Fruit fly (Drosophila melanogaster): ENCODE data around the gene UQCR-11.

Gene UQCR-11

dm6 chr3L:25120499-25121101 lies at the start of gene UQCR-11:
TSS of gene UQCR-11 (plus strand) at chr3L:25120709.
- TF ChIP-seq CG15336 (GFP tag; IDR thresholded peaks at IDR 0.05) (no peak), dsx (GFP tag; optimal IDR thresholded peaks at IDR 0.05; ENCODE audit: poor library complexity, severe bottlenecking) (peak; percentile 37), dac (GFP tag; optimal IDR thresholded peaks at IDR 0.05) (no peak), svp (GFP tag) (peak; percentile 65), salr (GFP tag; optimal IDR thresholded peaks at IDR 0.05) (peak in 1 of 2 experiments; percentile 33), Lpt (GFP tag; optimal IDR thresholded peaks at IDR 0.05) (no peak), pdm3 (GFP tag; optimal IDR thresholded peaks at IDR 0.05) (peak; percentile 3), vri (GFP tag; optimal IDR thresholded peaks at IDR 0.05) (no peak), Hr39 (GFP tag; optimal IDR thresholded peaks at IDR 0.05) (peak; percentile 31), CG7368 (GFP tag; optimal IDR thresholded peaks at IDR 0.05) (no peak), Eip93F (GFP tag; optimal IDR thresholded peaks at IDR 0.05) (no peak), CG31627 (GFP tag; optimal IDR thresholded peaks at IDR 0.05) (peak; percentile 25), CG32006 (GFP tag; optimal IDR thresholded peaks at IDR 0.05) (no peak), Ets21C (GFP tag; optimal IDR thresholded peaks at IDR 0.05) (no peak), cyc (GFP tag; optimal IDR thresholded peaks at IDR 0.05) (peak; percentile 27), Eip75B (GFP tag; optimal IDR thresholded peaks at IDR 0.05) (no peak), lz (GFP tag; optimal IDR thresholded peaks at IDR 0.05) (no peak), CG3032 (tag; optimal IDR thresholded peaks at IDR 0.05) (no peak), topi (GFP tag; optimal IDR thresholded peaks at IDR 0.05) (peak; percentile 8)

dm6 chr3L:25107294-25107693 lies 13.2 kb upstream of the UQCR-11 start, which contains the start of gene Set1:
TSS of gene Set1 (plus strand) at chr3L:25107594.
- no peak for TF ChIP-seq CG8632 (GFP tag; optimal IDR thresholded peaks at IDR 0.05)
- TF ChIP-seq Sox102F (GFP tag; optimal IDR thresholded peaks at IDR 0.05): no peak
- TF ChIP-seq CG10631 (GFP tag; optimal IDR thresholded peaks at IDR 0.05): no peak
- TF ChIP-seq Eip75B (GFP tag; optimal IDR thresholded peaks at IDR 0.05): no peak
- TF ChIP-seq CG34406 (GFP tag; optimal IDR thresholded peaks at IDR 0.05): no peak

DNA sequence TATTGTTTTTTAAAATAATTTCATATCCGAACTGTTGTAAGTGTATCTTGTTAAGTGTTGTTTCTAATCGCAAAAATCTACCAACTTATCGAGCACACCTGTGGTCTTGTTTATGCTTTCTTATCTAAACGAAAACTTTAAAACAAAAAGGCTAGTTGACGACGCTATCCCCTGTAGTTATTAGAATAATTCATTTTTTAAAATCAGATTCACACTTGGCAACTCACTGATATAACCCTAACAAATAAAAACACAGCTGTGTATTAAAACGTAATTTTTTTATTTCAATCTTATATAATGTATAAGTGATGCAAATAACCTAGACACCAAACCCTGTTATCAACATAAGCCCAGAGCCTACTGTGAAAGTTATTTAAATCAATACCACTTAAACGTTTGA lies 12.7 kb upstream of the UQCR-11 start:
- no peak for TF ChIP-seq esn (GFP tag; optimal IDR thresholded peaks at IDR 0.05)
- TF ChIP-seq net (GFP tag; optimal IDR thresholded peaks at IDR 0.05): no peak
- no peak for TF ChIP-seq Smox (GFP tag; optimal IDR thresholded peaks at IDR 0.05)
- TF ChIP-seq spab (GFP tag; optimal IDR thresholded peaks at IDR 0.05): no peak
- TF ChIP-seq Hr38 (GFP tag; optimal IDR thresholded peaks at IDR 0.05): no peak
- TF ChIP-seq CG3032 (tag; optimal IDR thresholded peaks at IDR 0.05): no peak
- no peak for TF ChIP-seq CG32006 (GFP tag; optimal IDR thresholded peaks at IDR 0.05)
- no peak for TF ChIP-seq Ets21C (GFP tag; optimal IDR thresholded peaks at IDR 0.05)
- no peak for TF ChIP-seq Ets96B (tag; optimal IDR thresholded peaks at IDR 0.05)
- no peak for TF ChIP-seq CG6792 (GFP tag; optimal IDR thresholded peaks at IDR 0.05)
- no peak for TF ChIP-seq CG6808 (GFP tag; optimal IDR thresholded peaks at IDR 0.05)
- TF ChIP-seq dsx (GFP tag; optimal IDR thresholded peaks at IDR 0.05; ENCODE audit: poor library complexity, severe bottlenecking): no peak
- no peak for TF ChIP-seq fkh (GFP tag; optimal IDR thresholded peaks at IDR 0.05)
- TF ChIP-seq CG7368 (GFP tag; optimal IDR thresholded peaks at IDR 0.05): no peak
- no peak for TF ChIP-seq dac (GFP tag; optimal IDR thresholded peaks at IDR 0.05)
- no peak for TF ChIP-seq CG16779 (tag; optimal IDR thresholded peaks at IDR 0.05)
- no peak for TF ChIP-seq Hr39 (GFP tag; optimal IDR thresholded peaks at IDR 0.05)
- TF ChIP-seq Gug (GFP tag; IDR thresholded peaks at IDR 0.05): no peak
- no peak for TF ChIP-seq Met (GFP tag; optimal IDR thresholded peaks at IDR 0.05)

DNA sequence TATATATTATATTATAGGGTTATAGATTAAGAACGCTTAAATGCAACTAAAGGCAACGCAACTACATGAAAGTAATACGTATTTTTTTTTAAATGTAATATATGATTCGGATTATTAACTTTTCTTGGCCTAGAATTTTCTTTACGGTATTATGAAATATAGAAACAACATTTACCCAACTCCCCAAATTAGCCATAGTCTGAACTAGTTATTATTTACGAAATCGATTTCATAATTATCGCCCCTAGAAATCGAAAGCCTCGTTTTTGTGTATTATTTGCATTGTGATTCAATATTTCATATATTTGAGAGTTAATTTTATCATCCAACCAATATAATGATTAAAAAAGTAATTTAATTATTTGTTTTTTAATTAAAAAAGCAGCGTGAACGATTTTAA lies 11.8 kb upstream of the UQCR-11 start:
- TF ChIP-seq CG10669 (GFP tag; optimal IDR thresholded peaks at IDR 0.05) (no peak), fd59A (GFP tag; optimal IDR thresholded peaks at IDR 0.05) (no peak), CG11902 (GFP tag; optimal IDR thresholded peaks at IDR 0.05) (no peak), Smox (GFP tag; optimal IDR thresholded peaks at IDR 0.05) (no peak), Eip93F (GFP tag; optimal IDR thresholded peaks at IDR 0.05) (no peak), Sox14 (GFP tag; optimal IDR thresholded peaks at IDR 0.05) (no peak), CG3919 (GFP tag; optimal IDR thresholded peaks at IDR 0.05) (no peak), CG15336 (GFP tag; IDR thresholded peaks at IDR 0.05) (no peak), CG6854 (GFP tag; optimal IDR thresholded peaks at IDR 0.05) (no peak), CG16779 (tag; optimal IDR thresholded peaks at IDR 0.05) (no peak), Ets21C (GFP tag; optimal IDR thresholded peaks at IDR 0.05) (no peak), lz (GFP tag; optimal IDR thresholded peaks at IDR 0.05) (no peak), CG9139 (GFP tag; optimal IDR thresholded peaks at IDR 0.05) (no peak), Met (GFP tag; optimal IDR thresholded peaks at IDR 0.05) (no peak)

All from whole organism, prepupa.